Worm (Caenorhabditis elegans): ENCODE measurements around the gene lron-2.

DNA sequence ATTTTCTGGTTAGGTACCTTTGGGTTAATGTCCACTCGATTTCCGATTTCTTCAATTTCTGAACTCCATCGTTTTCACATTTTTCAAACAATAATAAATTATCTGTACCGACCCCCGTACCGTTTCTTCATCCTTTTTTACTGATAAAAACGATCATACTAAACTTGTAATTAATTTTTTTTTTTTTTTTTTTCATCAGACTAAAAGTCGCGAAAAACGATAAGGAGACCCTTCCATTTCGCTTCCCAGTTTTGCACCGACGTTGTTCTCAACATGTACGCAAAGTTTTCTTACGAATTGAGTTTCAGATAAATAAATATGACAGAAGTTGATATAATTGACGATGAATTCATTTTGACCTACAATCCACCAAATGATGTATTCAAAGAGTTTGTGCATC is 33.8 kb upstream of the lron-2 start, which contains the start of gene F44A2.7:
- TF ChIP-seq ztf-23 (GFP tag; IDR thresholded peaks at IDR 0.05) = no peak
- TF ChIP-seq cog-1 (tag; optimal IDR thresholded peaks at IDR 0.05) = no peak
- TF ChIP-seq ref-1 (GFP tag; conservative IDR thresholded peaks at IDR 0.05) = no peak
- TF ChIP-seq ztf-29 (GFP tag; IDR thresholded peaks at IDR 0.05) = no peak
